Worm (Caenorhabditis elegans): ENCODE data around the gene T19C4.1.

T19C4.1 gene

ce11 chrV:11164475-11164874, 15.0 kb downstream of the T19C4.1 start, which contains the start of gene srg-40:
Gene srg-40 (minus strand): TSS chrV:11164575.
- TF ChIP-seq daf-8 (GFP tag; IDR thresholded peaks at IDR 0.05) (no peak), lin-39 (tag; optimal IDR thresholded peaks at IDR 0.05) (no peak), daf-12 (tag; optimal IDR thresholded peaks at IDR 0.05) (no peak), Y48G9A.11 (GFP tag; IDR thresholded peaks at IDR 0.05) (no peak), gei-8 (GFP tag; optimal IDR thresholded peaks at IDR 0.05) (no peak), unc-130 (GFP tag; optimal IDR thresholded peaks at IDR 0.05) (no peak), aly-2 (tag; optimal IDR thresholded peaks at IDR 0.05) (no peak)

DNA sequence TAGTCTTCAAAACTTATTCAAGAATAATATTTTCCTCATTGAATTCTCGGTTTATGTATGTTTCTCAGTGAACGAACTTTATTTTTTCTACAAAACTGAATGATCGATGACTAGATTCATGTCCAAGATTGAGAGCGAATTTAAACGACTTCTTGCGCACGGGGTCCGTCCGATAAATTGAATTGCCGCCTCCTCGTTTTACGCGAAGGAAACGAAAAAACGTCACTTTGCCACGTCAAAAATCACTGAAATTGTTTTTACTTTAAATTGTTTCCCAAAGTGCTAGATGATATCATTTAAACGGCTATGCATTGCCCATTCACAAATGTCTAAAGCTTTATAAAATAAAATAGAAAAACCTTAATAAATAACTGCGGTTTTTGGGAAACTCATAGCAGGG, 18.2 kb downstream of the T19C4.1 start:
- TF ChIP-seq fkh-10 (GFP tag; optimal IDR thresholded peaks at IDR 0.05), result peak; percentile 72
- no peak for TF ChIP-seq lin-13 (GFP tag; optimal IDR thresholded peaks at IDR 0.05)

DNA sequence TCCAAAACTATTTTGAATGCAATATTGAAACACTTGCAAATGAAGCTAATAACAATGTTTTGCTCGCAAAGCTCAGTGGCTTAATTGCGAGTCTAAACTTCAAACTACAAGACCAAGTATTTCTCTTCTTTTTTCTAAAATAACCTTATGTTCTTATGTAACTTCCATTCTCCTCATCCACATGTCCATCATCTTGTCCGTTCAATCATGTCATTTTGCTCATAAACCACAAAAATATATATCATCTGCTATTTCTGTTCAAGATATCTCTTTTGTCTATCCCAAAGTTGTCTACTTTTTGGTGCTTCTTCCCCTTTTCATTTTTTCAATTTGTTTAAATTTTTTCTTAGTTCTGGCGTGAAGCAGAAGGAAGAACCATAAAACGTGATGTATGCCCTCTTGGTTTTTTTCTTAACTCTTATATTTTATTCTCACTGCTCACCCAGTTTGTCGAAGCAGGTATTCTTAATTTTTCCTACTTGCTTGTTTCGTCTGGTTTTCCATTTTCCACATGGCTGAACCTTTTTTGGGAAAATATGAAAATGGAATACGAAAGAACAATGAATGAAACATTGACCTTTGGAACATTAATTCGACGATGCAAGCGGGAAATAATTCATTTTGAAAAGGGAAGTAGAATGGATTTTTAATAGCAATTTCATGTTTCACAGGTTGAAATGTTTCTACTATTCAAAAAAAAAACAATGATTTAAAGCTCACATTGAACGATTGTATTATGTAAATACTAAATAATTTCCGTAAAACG, 21.2 kb downstream of the T19C4.1 start:
- TF ChIP-seq aha-1 (tag) (peak; percentile 90), unc-62 (GFP tag; optimal IDR thresholded peaks at IDR 0.05 in 1 of 2) (peak in 1 of 2 experiments; percentile 98), unc-62 (tag; optimal IDR thresholded peaks at IDR 0.05) (no peak), nhr-111 (GFP tag; optimal IDR thresholded peaks at IDR 0.05) (no peak)

ce11 chrV:11171906-11172305, 22.4 kb downstream of the T19C4.1 start, which contains the start of gene T19C4.5:
Gene T19C4.5 (plus strand): TSS chrV:11172213.
- peak; percentile 22 for TF ChIP-seq hlh-11 (tag; optimal IDR thresholded peaks at IDR 0.05)
- no peak for TF ChIP-seq lsy-2 (tag; optimal IDR thresholded peaks at IDR 0.05)
- no peak for TF ChIP-seq madf-9 (GFP tag; conservative IDR thresholded peaks at IDR 0.05)
- TF ChIP-seq nhr-11 (tag; optimal IDR thresholded peaks at IDR 0.05), result peak; percentile 50

DNA sequence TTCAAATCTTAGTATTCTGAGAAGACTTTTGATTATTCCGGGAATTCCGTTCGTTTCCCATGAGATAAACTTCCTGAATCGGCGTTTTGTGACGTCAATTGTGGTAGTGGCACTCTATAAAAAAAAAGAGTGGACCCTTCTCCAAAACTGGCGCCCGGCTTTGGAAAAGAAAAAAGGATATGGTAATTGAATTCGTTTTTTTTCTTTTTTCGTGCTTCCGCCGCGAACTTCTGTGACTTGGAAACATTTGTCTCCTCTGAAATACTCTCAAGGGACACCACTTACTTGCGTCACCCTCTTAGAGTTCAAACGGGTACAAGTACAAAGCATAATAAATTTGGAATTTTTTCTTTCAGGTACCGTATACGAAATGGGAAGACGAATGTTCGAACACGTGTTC, 23.2 kb downstream of the T19C4.1 start:
- TF ChIP-seq pqm-1 (tag; optimal IDR thresholded peaks at IDR 0.05) (no peak), ces-1 (GFP tag; optimal IDR thresholded peaks at IDR 0.05) (peak; percentile 47), fkh-10 (GFP tag; optimal IDR thresholded peaks at IDR 0.05) (peak; percentile 51)

DNA sequence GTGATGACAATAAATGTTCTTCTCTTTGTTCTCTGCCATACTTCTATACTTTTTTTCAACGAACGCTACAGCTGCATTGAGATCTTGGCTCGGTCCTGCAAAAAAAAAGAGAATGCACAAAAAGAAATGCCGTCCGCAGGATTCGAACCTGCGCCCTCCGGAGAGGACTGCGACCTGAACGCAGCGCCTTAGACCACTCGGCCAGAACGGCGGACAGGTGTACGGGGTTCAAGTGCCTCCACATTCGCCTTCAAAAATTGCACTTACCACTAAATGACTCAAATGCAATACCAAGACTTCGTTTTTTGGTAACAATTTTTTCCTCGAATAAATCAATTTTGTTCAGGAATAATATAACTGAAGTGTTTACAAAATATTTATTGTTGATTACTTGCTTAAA, 25.2 kb downstream of the T19C4.1 start:
- TF ChIP-seq nhr-11 (tag; optimal IDR thresholded peaks at IDR 0.05) (peak; percentile 35), unc-62 (GFP tag; optimal IDR thresholded peaks at IDR 0.05 in 1 of 2) (peak in 1 of 2 experiments; percentile 95), unc-62 (tag; optimal IDR thresholded peaks at IDR 0.05) (no peak), php-3 (GFP tag; IDR thresholded peaks at IDR 0.05) (no peak), dmd-9 (GFP tag; IDR thresholded peaks at IDR 0.05) (no peak), Y105C5A.15 (GFP tag; IDR thresholded peaks at IDR 0.05) (0 out of 2 replicates have a peak, but pooled peaks have one; percentile 28), lim-7 (GFP tag; IDR thresholded peaks at IDR 0.05) (peak; percentile 52; the same call in 1 of the 2 replicates), duxl-1 (tag; optimal IDR thresholded peaks at IDR 0.05; ENCODE audit: poor library complexity) (peak; percentile 44), dmd-6 (GFP tag; IDR thresholded peaks at IDR 0.05) (peak; percentile 40), spr-1 (tag; optimal IDR thresholded peaks at IDR 0.05) (peak; percentile 5), nhr-6 (tag; optimal IDR thresholded peaks at IDR 0.05) (no peak), nhr-102 (tag; optimal IDR thresholded peaks at IDR 0.05) (no peak), zfp-2 (tag; optimal IDR thresholded peaks at IDR 0.05) (no peak), egl-27 (tag; optimal IDR thresholded peaks at IDR 0.05) (no peak), hlh-11 (tag; optimal IDR thresholded peaks at IDR 0.05) (peak; percentile 42), aly-2 (tag; optimal IDR thresholded peaks at IDR 0.05) (no peak), ces-1 (GFP tag; optimal IDR thresholded peaks at IDR 0.05) (no peak), tag-97 (GFP tag; IDR thresholded peaks at IDR 0.05) (no peak), zip-2 (tag; optimal IDR thresholded peaks at IDR 0.05) (no peak), nhr-48 (tag; optimal IDR thresholded peaks at IDR 0.05) (no peak), F49E8.2 (tag; optimal IDR thresholded peaks at IDR 0.05; ENCODE audit: borderline replicate concordance) (no peak), mes-2 (tag; optimal IDR thresholded peaks at IDR 0.05; ENCODE audit: poor library complexity, severe bottlenecking) (peak; percentile 59), ceh-62 (tag; optimal IDR thresholded peaks at IDR 0.05) (no peak), dve-1 (tag; optimal IDR thresholded peaks at IDR 0.05; ENCODE audit: insufficient read depth) (no peak), pha-4 (GFP tag; IDR thresholded peaks at IDR 0.05) (no peak), pha-4 (tag; optimal IDR thresholded peaks at IDR 0.05) (no peak), lsy-2 (tag; optimal IDR thresholded peaks at IDR 0.05) (no peak), ceh-44 (GFP tag; IDR thresholded peaks at IDR 0.05) (no peak)

All from whole organism, L4 larva.